Worm (Caenorhabditis elegans) whole organism, young adult: Measurements from ENCODE around the gene F38B2.6.

Experiments used
- F22D6.2 ChIP-seq: sonication (generic microtip); optimal IDR thresholded peaks from 2 replicates; lab custom pipeline; 2016; ENCODE audit warnings: mild to moderate bottlenecking, missing genetic modification characterization, missing compliant biosample characterization
- F33H1.4 ChIP-seq: fragments of 200-800 bp; sonication (Bioruptor generic); IDR thresholded peaks from 2 replicates; pipeline ENCODE4 v1.3.6; 2022; ENCODE audit warnings: missing genetic modification reagents, missing genetic modification characterization, missing compliant biosample characterization
- K11D2.4 ChIP-seq: fragments of 200-800 bp; sonication (Bioruptor generic); IDR thresholded peaks from 2 replicates; pipeline ENCODE4 v1.3.6; 2022; ENCODE audit warnings: missing genetic modification reagents, missing genetic modification characterization, missing compliant biosample characterization
- Y79H2A.3 ChIP-seq: fragments of 200-800 bp; sonication (Bioruptor generic); conservative IDR thresholded peaks from 2 replicates; pipeline ENCODE4 v1.3.6; 2022; ENCODE audit warnings: missing genetic modification reagents, missing genetic modification characterization, missing compliant biosample characterization
- atf-7 ChIP-seq: sonication (generic microtip); optimal IDR thresholded peaks from 2 replicates; lab custom pipeline; 2017; ENCODE audit warnings: mild to moderate bottlenecking, missing genetic modification characterization, missing compliant biosample characterization
- athp-1 ChIP-seq: sonication (generic microtip); optimal IDR thresholded peaks from 2 replicates; lab custom pipeline; 2017; ENCODE audit warnings: mild to moderate bottlenecking, missing genetic modification characterization, missing compliant biosample characterization
- bed-1 ChIP-seq: fragments of 200-800 bp; sonication (Bioruptor generic); IDR thresholded peaks from 2 replicates; pipeline ENCODE4 v1.3.6; 2022; ENCODE audit warnings: missing genetic modification reagents, missing genetic modification characterization, missing compliant biosample characterization
- cebp-1 ChIP-seq, 2 experiments: fragments of 200-800 bp in 1 of 2; sonication (Bioruptor generic) in 1 of 2; sonication (generic microtip) in 1 of 2; IDR thresholded peaks in 1 of 2; optimal IDR thresholded peaks in 1 of 2; 2 replicates each; pipeline versions ENCODE4 v1.3.6 to Lab custom; 2017 to 2022; ENCODE audit warnings: missing compliant biosample characterization in 2 of 2, missing genetic modification characterization in 2 of 2, mild to moderate bottlenecking in 1 of 2, missing genetic modification reagents in 1 of 2, moderate library complexity in 1 of 2
- cebp-2 ChIP-seq: fragments of 200-800 bp; sonication (Bioruptor generic); IDR thresholded peaks from 2 replicates; pipeline ENCODE4 v1.3.6; 2022; ENCODE audit warnings: missing genetic modification characterization, missing compliant biosample characterization
- ceh-27 ChIP-seq: fragments of 200-800 bp; sonication (Bioruptor generic); optimal IDR thresholded peaks from 2 replicates; lab custom pipeline; 2018; ENCODE audit warnings: mild to moderate bottlenecking, missing genetic modification characterization, moderate library complexity, missing compliant biosample characterization
- ceh-79 ChIP-seq: sonication (generic microtip); optimal IDR thresholded peaks from 2 replicates; lab custom pipeline; 2017; ENCODE audit warnings: mild to moderate bottlenecking, missing genetic modification characterization, missing compliant biosample characterization
- ets-4 ChIP-seq: fragments of 200-800 bp; sonication (Bioruptor generic); optimal IDR thresholded peaks from 2 replicates; lab custom pipeline; 2018; ENCODE audit warnings: mild to moderate bottlenecking, missing genetic modification characterization, missing compliant biosample characterization
- him-1 ChIP-seq: sonication (generic microtip); optimal IDR thresholded peaks from 2 replicates; lab custom pipeline; 2016; ENCODE audit warnings: missing genotype, missing genetic modification reagents, missing genetic modification characterization, missing compliant biosample characterization
- hmg-1.2 ChIP-seq: fragments of 200-800 bp; sonication (Bioruptor generic); IDR thresholded peaks from 2 replicates; pipeline ENCODE4 v1.3.6; 2022; ENCODE audit warnings: missing genetic modification reagents, missing genetic modification characterization, missing compliant biosample characterization
- lin-26 ChIP-seq: fragments of 200-800 bp; sonication (Bioruptor generic); IDR thresholded peaks from 2 replicates; pipeline ENCODE4 v1.3.6; 2022; ENCODE audit warnings: missing genetic modification reagents, missing genetic modification characterization, missing compliant biosample characterization
- lin-35 ChIP-seq, 3 experiments: fragments of 150-350 bp in 2 of 3; sonication (generic microtip) in 1 of 3; optimal IDR thresholded peaks; 2 replicates each; lab custom pipeline; 2014 to 2018; ENCODE audit warnings: missing biosample characterization in 3 of 3, missing genetic modification characterization in 3 of 3, missing genetic modification reagents in 3 of 3
- lir-1 ChIP-seq: fragments of 200-800 bp; sonication (Bioruptor generic); conservative IDR thresholded peaks from 2 replicates; pipeline ENCODE4 v1.3.6; 2022; ENCODE audit warnings: missing genetic modification reagents, missing genetic modification characterization, missing compliant biosample characterization
- lsl-1 ChIP-seq: fragments of 200-800 bp; sonication (Bioruptor generic); optimal IDR thresholded peaks from 2 replicates; lab custom pipeline; 2018; ENCODE audit warnings: mild to moderate bottlenecking, missing genetic modification characterization, moderate library complexity, missing compliant biosample characterization
- madf-6 ChIP-seq: fragments of 200-800 bp; sonication (Bioruptor generic); IDR thresholded peaks from 2 replicates; pipeline ENCODE4 v1.3.6; 2022; ENCODE audit warnings: missing genetic modification reagents, missing genetic modification characterization, missing compliant biosample characterization
- madf-8 ChIP-seq: fragments of 200-800 bp; sonication (Bioruptor generic); conservative IDR thresholded peaks from 2 replicates; pipeline ENCODE4 v1.3.6; 2022; ENCODE audit warnings: missing genetic modification reagents, missing genetic modification characterization, missing compliant biosample characterization
- mes-4 ChIP-seq: sonication (generic microtip); optimal IDR thresholded peaks from 2 replicates; lab custom pipeline; 2016; ENCODE audit warnings: missing genotype, missing genetic modification characterization, missing compliant biosample characterization
- nfya-2 ChIP-seq: fragments of 200-800 bp; sonication (Bioruptor generic); IDR thresholded peaks from 2 replicates; pipeline ENCODE4 v1.3.6; 2022; ENCODE audit warnings: missing genetic modification reagents, missing genetic modification characterization, missing compliant biosample characterization
- nhr-120 ChIP-seq: fragments of 200-800 bp; sonication (Bioruptor generic); IDR thresholded peaks from 2 replicates; pipeline ENCODE4 v1.3.6; 2022; ENCODE audit warnings: missing genetic modification characterization, missing compliant biosample characterization
- sea-2 ChIP-seq: fragments of 200-800 bp; sonication (Bioruptor generic); IDR thresholded peaks from 2 replicates; pipeline ENCODE4 v1.3.6; 2022; ENCODE audit warnings: missing genetic modification characterization, missing compliant biosample characterization
- tbx-9 ChIP-seq: sonication (generic microtip); optimal IDR thresholded peaks from 2 replicates; lab custom pipeline; 2016; ENCODE audit warnings: borderline replicate concordance, missing genetic modification characterization, inconsistent platforms, missing compliant biosample characterization
- ztf-28 ChIP-seq: fragments of 200-800 bp; sonication (Bioruptor generic); IDR thresholded peaks from 2 replicates; pipeline ENCODE4 v1.3.6; 2022; ENCODE audit warnings: missing genetic modification reagents, missing genetic modification characterization, missing compliant biosample characterization

Gene F38B2.6

DNA sequence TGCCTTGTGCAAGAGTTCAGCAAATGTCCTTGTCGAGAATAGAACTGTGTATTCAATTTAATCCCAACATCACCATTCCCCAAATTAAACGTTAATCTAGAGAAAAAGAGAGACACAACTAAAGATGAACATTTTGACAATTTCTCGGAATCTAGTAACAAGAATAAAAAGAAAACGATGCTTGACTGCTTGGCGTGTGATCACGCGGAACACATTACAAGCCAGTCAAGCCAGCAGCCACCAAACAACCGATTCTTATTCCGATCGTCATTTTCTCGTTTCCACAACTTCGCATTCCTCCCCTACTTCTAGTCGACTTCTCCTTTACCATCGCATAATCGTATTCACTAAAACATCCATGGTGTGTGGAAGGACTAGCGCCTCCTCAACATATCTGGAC is 31.7 kb downstream of the F38B2.6 start:
- TF ChIP-seq bed-1 (GFP tag; lab: Robert Waterston, UW) (0 out of 2 replicates have a peak, but pooled peaks have one; percentile 26), tbx-9 (tag; lab: Kevin White, UChicago) (no peak)

ce11 chrX:11248083-11248482 is 33.0 kb downstream of the F38B2.6 start:
- TF ChIP-seq cebp-2 (GFP tag; lab: Robert Waterston, UW): no peak
- TF ChIP-seq ceh-79 (tag; lab: Kevin White, UChicago): no peak
- TF ChIP-seq sea-2 (GFP tag; lab: Robert Waterston, UW): no peak
- peak; percentile 39; the same call in 1 of the 2 replicates for TF ChIP-seq lin-26
- TF ChIP-seq, all 124 proteins: peak for 1

DNA sequence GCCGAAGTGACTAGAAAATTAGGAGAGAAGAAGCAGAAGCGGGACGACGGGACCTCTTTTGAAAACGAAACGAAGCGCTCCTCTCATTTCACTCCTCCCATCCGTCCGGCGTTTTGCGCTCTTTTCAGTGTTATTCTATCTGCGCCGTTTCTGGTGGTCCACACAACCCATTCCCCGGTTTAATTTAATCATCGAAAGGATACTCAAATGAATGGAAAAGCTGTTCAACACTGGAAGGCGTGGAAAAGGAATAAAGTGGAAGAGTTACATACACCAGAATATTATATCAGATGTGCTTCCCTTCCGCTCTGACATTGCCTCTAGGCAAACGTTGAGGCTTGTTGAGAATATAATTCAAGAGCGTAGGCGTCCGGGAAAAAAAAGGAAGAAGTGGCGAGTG is 36.0 kb downstream of the F38B2.6 start:
- TF ChIP-seq nhr-120 (GFP tag; lab: Robert Waterston, UW) (no peak), K11D2.4 (no peak)

DNA sequence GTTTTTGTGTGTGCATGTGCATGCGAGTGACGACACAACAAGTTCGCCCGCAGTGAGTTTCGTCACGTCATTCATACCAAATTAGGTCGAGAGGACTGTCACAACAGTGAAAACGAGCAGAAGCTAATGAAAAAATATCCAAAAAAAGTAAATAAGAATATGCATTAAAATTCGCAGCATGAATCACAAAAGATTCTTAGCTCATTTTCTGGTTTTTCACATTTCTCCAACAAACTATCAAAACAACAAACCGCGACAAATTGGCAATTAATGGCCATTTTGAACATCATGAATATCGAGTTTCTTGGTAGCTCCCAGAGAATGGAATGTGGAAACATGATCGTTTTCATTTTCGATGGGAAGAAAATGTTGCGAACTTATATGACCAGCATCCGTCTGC is 37.4 kb downstream of the F38B2.6 start:
- TF ChIP-seq ceh-27 (GFP tag; lab: Kevin White, UChicago): no peak

DNA sequence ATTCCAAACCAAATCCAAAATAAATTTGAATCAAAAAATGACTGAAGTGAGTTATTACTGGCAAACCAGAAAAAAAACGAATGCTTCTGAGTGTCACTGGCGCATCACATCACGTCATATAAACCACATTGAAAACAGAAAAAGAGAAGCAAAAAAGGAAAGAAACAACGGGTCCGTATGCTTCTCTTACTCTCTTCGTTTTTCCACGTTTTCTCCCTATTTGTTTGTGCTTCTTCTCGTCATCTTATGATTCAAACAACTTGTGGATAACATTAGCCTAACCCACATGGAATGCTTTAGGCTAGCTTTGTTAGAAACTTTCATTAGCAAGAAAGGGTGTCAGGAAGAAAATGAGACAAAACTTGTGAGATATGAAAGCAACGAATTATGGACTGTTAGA is 39.6 kb downstream of the F38B2.6 start:
- TF ChIP-seq cebp-1 (GFP tag; IDR thresholded peaks at IDR 0.05; lab: Robert Waterston, UW): no peak
- TF ChIP-seq cebp-1 (tag; optimal IDR thresholded peaks at IDR 0.05; lab: Kevin White, UChicago): no peak
- TF ChIP-seq madf-6 (GFP tag; lab: Robert Waterston, UW): no peak
- no peak for TF ChIP-seq lin-35 (GFP tag; optimal IDR thresholded peaks at IDR 0.05; lab: Kevin White, UChicago)
- TF ChIP-seq madf-8 (GFP tag; lab: Robert Waterston, UW): no peak
- TF ChIP-seq nfya-2: no peak
- no peak for TF ChIP-seq nhr-120 (GFP tag; lab: Robert Waterston, UW)
- TF ChIP-seq Y79H2A.3 (GFP tag; lab: Robert Waterston, UW): no peak
- no peak for TF ChIP-seq him-1 (tag; lab: Kevin White, UChicago)
- no peak for TF ChIP-seq K11D2.4
- no peak for TF ChIP-seq mes-4 (tag; lab: Kevin White, UChicago)
- TF ChIP-seq F22D6.2: no peak
- TF ChIP-seq ztf-28 (GFP tag; lab: Robert Waterston, UW): no peak
- TF ChIP-seq lir-1: no peak
- no peak for TF ChIP-seq athp-1 (tag; lab: Kevin White, UChicago)
- TF ChIP-seq lsl-1 (GFP tag; lab: Kevin White, UChicago): no peak
- TF ChIP-seq F33H1.4: no peak
- TF ChIP-seq hmg-1.2 (GFP tag; lab: Robert Waterston, UW): no peak

ce11 chrX:11240585-11241115 is 40.4 kb downstream of the F38B2.6 start, which contains the start of gene C34F6.10:
TSS of gene C34F6.10 (minus strand) at chrX:11240635.
- TF ChIP-seq ets-4 (GFP tag; lab: Kevin White, UChicago) (no peak), ceh-27 (GFP tag; lab: Kevin White, UChicago) (peak; percentile 29), atf-7 (tag; lab: Kevin White, UChicago) (peak; percentile 16)
